Fruit fly (Drosophila melanogaster) Kc167 (cell line): ENCODE measurements around the gene Sws1.

Experiments used
- Sin3A ChIP-seq: fragments of >200 bp; optimal IDR thresholded peaks from 2 replicates; lab custom pipeline; 2018; ENCODE audit warnings: missing external identifiers
- psq ChIP-seq: fragments of >200 bp; optimal IDR thresholded peaks from 2 replicates; lab custom pipeline; 2017; ENCODE audit warnings: missing external identifiers
- ttk ChIP-seq: sonication (Bioruptor generic); optimal IDR thresholded peaks from 2 replicates; lab custom pipeline; 2017; ENCODE audit warnings: missing external identifiers

DNA sequence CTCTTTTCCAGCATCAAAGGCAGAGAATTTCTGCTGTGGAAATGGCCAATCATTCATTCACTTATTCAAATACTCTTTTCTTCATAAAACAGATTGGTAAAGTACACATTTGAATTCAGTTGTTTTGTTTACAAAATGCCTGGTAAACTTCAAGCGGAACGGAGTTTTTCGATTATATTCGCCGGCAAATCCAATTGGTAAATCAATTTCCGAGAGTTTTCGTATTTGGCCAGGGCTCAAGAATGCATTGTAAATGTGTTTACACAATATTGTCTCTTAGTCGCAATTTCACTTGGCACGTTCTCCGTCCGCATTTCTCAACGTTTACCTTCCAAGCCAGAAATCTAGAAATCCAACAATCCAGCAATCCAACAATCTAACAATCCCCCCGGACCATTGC lies 45.0 kb upstream of the Sws1 start, which contains the start of gene CG43403:
- TF ChIP-seq Sin3A (lab: Kevin White, UChicago), result no peak
- TF ChIP-seq psq, result no peak
- TF ChIP-seq ttk (lab: Kevin White, UChicago), result no peak
